Fruit fly (Drosophila melanogaster): Measurements from ENCODE around the gene f.
A peak's percentile ranks its signal among the peaks of the same experiment; 100 is the strongest.

f gene

DNA sequence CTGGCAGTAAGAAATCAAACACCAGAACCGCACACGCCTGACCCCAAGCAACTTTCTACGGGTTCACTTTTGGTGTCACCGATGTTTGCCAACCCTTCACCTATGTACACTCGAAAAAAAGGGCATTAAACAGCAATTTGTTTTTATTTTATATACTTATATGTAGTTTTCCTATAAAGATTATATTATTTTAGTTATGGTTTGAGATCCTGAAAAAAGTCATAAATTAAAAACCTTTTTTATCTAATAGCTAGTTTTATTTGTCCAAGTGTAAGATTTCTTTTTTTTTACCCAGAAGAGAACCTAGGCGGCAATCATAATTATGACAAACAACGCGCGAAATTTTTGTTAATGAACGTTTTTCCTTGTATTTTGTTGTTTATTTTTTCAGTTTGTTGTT lies 60.6 kb downstream of the f start (continued):
- TF ChIP-seq B-H2 (GFP tag; optimal IDR thresholded peaks at IDR 0.05) (peak; percentile 70), CG1792 (GFP tag; optimal IDR thresholded peaks at IDR 0.05) (no peak), Oaz (GFP tag; IDR thresholded peaks at IDR 0.05) (no peak), Dref (GFP tag; IDR thresholded peaks at IDR 0.05) (no peak), pfk (GFP tag; optimal IDR thresholded peaks at IDR 0.05) (no peak), CG18476 (GFP tag; optimal IDR thresholded peaks at IDR 0.05) (peak; percentile 11), zf30C (GFP tag; optimal IDR thresholded peaks at IDR 0.05) (no peak), BtbVII (GFP tag; optimal IDR thresholded peaks at IDR 0.05) (no peak), ro (GFP tag; IDR thresholded peaks at IDR 0.05) (no peak), CG8478 (optimal IDR thresholded peaks at IDR 0.05) (no peak), Awh (GFP tag; IDR thresholded peaks at IDR 0.05) (no peak; the same call in 1 of the 2 replicates), CG12219 (GFP tag; optimal IDR thresholded peaks at IDR 0.05) (no peak), lab (GFP tag; optimal IDR thresholded peaks at IDR 0.05) (peak; percentile 65), Bteb2 (GFP tag; optimal IDR thresholded peaks at IDR 0.05) (no peak), CG12236 (GFP tag; optimal IDR thresholded peaks at IDR 0.05) (no peak), CG2875 (GFP tag; optimal IDR thresholded peaks at IDR 0.05) (no peak), CG34376 (GFP tag; optimal IDR thresholded peaks at IDR 0.05) (no peak), CG8290 (GFP tag; optimal IDR thresholded peaks at IDR 0.05) (no peak), CG8290 (tag; optimal IDR thresholded peaks at IDR 0.05) (no peak), vfl (GFP tag; optimal IDR thresholded peaks at IDR 0.05) (no peak), Optix (GFP tag; IDR thresholded peaks at IDR 0.05) (no peak), sqz (GFP tag; optimal IDR thresholded peaks at IDR 0.05) (peak; percentile 22), Camta (GFP tag; optimal IDR thresholded peaks at IDR 0.05) (no peak), CG32767 (GFP tag; IDR thresholded peaks at IDR 0.05) (0 out of 2 replicates have a peak, but pooled peaks have one; percentile 39), Jarid2 (GFP tag; optimal IDR thresholded peaks at IDR 0.05) (no peak), Dip2 (GFP tag; IDR thresholded peaks at IDR 0.05) (no peak), Hand (GFP tag; optimal IDR thresholded peaks at IDR 0.05) (no peak), CG10366 (GFP tag; IDR thresholded peaks at IDR 0.05) (peak; percentile 37; the same call in 1 of the 2 replicates), Eip74EF (GFP tag; optimal IDR thresholded peaks at IDR 0.05) (peak in 1 of 2 experiments; percentile 17), Hr39 (optimal IDR thresholded peaks at IDR 0.05) (no peak), Sox100B (GFP tag; optimal IDR thresholded peaks at IDR 0.05) (peak; percentile 39), CHES-1-like (GFP tag; optimal IDR thresholded peaks at IDR 0.05) (no peak), CG12071 (GFP tag; optimal IDR thresholded peaks at IDR 0.05) (no peak), CG3281 (GFP tag; optimal IDR thresholded peaks at IDR 0.05) (peak; percentile 45), CG11247 (GFP tag; IDR thresholded peaks at IDR 0.05) (peak; percentile 19; the same call in 1 of the 2 replicates), Tbp (GFP tag; optimal IDR thresholded peaks at IDR 0.05) (no peak), CG8281 (tag; optimal IDR thresholded peaks at IDR 0.05) (peak; percentile 4), Dp (GFP tag; optimal IDR thresholded peaks at IDR 0.05) (no peak), CG17186 (GFP tag; optimal IDR thresholded peaks at IDR 0.05) (no peak), pho (GFP tag; optimal IDR thresholded peaks at IDR 0.05) (no peak), jigr1 (GFP tag; IDR thresholded peaks at IDR 0.05) (no peak), CG9817 (tag; optimal IDR thresholded peaks at IDR 0.05) (no peak), CG15514 (GFP tag; optimal IDR thresholded peaks at IDR 0.05) (peak; percentile 26), Fer1 (GFP tag; optimal IDR thresholded peaks at IDR 0.05) (peak; percentile 34), eyg (GFP tag; optimal IDR thresholded peaks at IDR 0.05) (no peak), Ssrp (tag; optimal IDR thresholded peaks at IDR 0.05) (peak; percentile 7), Vsx1 (GFP tag; optimal IDR thresholded peaks at IDR 0.05) (no peak), CG2889 (GFP tag; IDR thresholded peaks at IDR 0.05) (no peak), dm (GFP tag; optimal IDR thresholded peaks at IDR 0.05) (no peak), mld (GFP tag; IDR thresholded peaks at IDR 0.05; ENCODE audit: partially characterized antibody) (no peak), CG15073 (GFP tag; optimal IDR thresholded peaks at IDR 0.05) (no peak), fd102C (GFP tag; optimal IDR thresholded peaks at IDR 0.05) (no peak)

All from whole organism, embryonic.